Fruit fly (Drosophila melanogaster) whole organism, embryonic: Measurements from ENCODE around the gene Cdc7.

Source experiments
- Asciz ChIP-seq: fragments of 200-800 bp; sonication (Bioruptor generic); optimal IDR thresholded peaks from 2 replicates; lab custom pipeline; 2017; ENCODE audit warnings: missing biosample characterization, mild to moderate bottlenecking, missing genetic modification characterization, missing genetic modification reagents
- CG10209 ChIP-seq: fragments of 200-800 bp; sonication (Bioruptor generic); optimal IDR thresholded peaks from 3 replicates; lab custom pipeline; 2017; ENCODE audit warnings: missing biosample characterization, mild to moderate bottlenecking, missing genetic modification characterization, missing genetic modification reagents
- CG10366 ChIP-seq: fragments of 200-800 bp; sonication (Bioruptor generic); IDR thresholded peaks from 2 replicates; pipeline ENCODE4 v1.3.6; 2022; ENCODE audit warnings: missing biosample characterization, missing genetic modification characterization
- CG10979 ChIP-seq: fragments of 200-800 bp; sonication (Bioruptor generic); optimal IDR thresholded peaks from 2 replicates; lab custom pipeline; 2018; ENCODE audit warnings: missing biosample characterization, mild to moderate bottlenecking, missing genetic modification characterization, moderate library complexity
- CG12299 ChIP-seq: fragments of 200-800 bp; sonication (Bioruptor generic); optimal IDR thresholded peaks from 2 replicates; lab custom pipeline; 2018; ENCODE audit warnings: missing biosample characterization, mild to moderate bottlenecking, missing genetic modification characterization
- CG12942 ChIP-seq: fragments of 200-800 bp; sonication (Bioruptor generic); optimal IDR thresholded peaks from 3 replicates; lab custom pipeline; 2016; ENCODE audit warnings: missing biosample characterization, missing genetic modification characterization
- CG13296 ChIP-seq: fragments of 200-800 bp; sonication (Bioruptor generic); optimal IDR thresholded peaks from 3 replicates; lab custom pipeline; 2018; ENCODE audit warnings: missing biosample characterization, mild to moderate bottlenecking, missing genetic modification characterization
- CG16813 ChIP-seq: fragments of 200-800 bp; sonication (Bioruptor generic); IDR thresholded peaks from 3 replicates; pipeline ENCODE4 v1.3.6; 2022; ENCODE audit warnings: missing biosample characterization, missing genetic modification characterization; ENCODE audit not compliant: partially characterized antibody
- CG17361 ChIP-seq: fragments of 200-800 bp; sonication (Bioruptor generic); IDR thresholded peaks from 3 replicates; pipeline ENCODE4 v1.3.6; 2022; ENCODE audit warnings: missing biosample characterization, missing genetic modification characterization
- CG17829 ChIP-seq: fragments of 200-800 bp; optimal IDR thresholded peaks from 2 replicates; lab custom pipeline; 2019; ENCODE audit warnings: missing biosample characterization, mild to moderate bottlenecking, missing genetic modification characterization, moderate library complexity
- CG18599 ChIP-seq: fragments of 200-800 bp; sonication (Bioruptor generic); optimal IDR thresholded peaks from 3 replicates; lab custom pipeline; 2017; ENCODE audit warnings: missing biosample characterization, missing genetic modification characterization, mild to moderate bottlenecking, moderate library complexity, missing genetic modification reagents
- CG2120 ChIP-seq: fragments of 200-800 bp; sonication (Bioruptor generic); optimal IDR thresholded peaks from 3 replicates; lab custom pipeline; 2016; ENCODE audit warnings: missing biosample characterization, missing genetic modification characterization
- CG3847 ChIP-seq: fragments of 200-800 bp; sonication (Bioruptor generic); IDR thresholded peaks from 2 replicates; pipeline ENCODE4 v1.3.6; 2022; ENCODE audit warnings: missing biosample characterization, missing genetic modification characterization
- CG42726 ChIP-seq: fragments of 200-800 bp; sonication (Bioruptor generic); IDR thresholded peaks from 2 replicates; pipeline ENCODE4 v1.3.6; 2022; ENCODE audit warnings: missing biosample characterization, missing genetic modification characterization; ENCODE audit not compliant: partially characterized antibody
- CG4707 ChIP-seq: fragments of 200-800 bp; sonication (Bioruptor generic); optimal IDR thresholded peaks from 2 replicates; lab custom pipeline; 2018; ENCODE audit warnings: missing biosample characterization, mild to moderate bottlenecking, missing genetic modification characterization, moderate library complexity
- CG5180 ChIP-seq: fragments of 200-800 bp; sonication (Bioruptor generic); optimal IDR thresholded peaks from 3 replicates; lab custom pipeline; 2017; ENCODE audit warnings: missing biosample characterization, missing genetic modification characterization, mild to moderate bottlenecking, moderate library complexity, missing genetic modification reagents
- CG6654 ChIP-seq: fragments of 200-800 bp; sonication (Bioruptor generic); optimal IDR thresholded peaks from 2 replicates; lab custom pipeline; 2017; ENCODE audit warnings: missing biosample characterization, mild to moderate bottlenecking, missing genetic modification characterization
- CG6683 ChIP-seq: fragments of 200-800 bp; sonication (Bioruptor generic); optimal IDR thresholded peaks from 2 replicates; lab custom pipeline; 2017; ENCODE audit warnings: missing biosample characterization, mild to moderate bottlenecking, missing genetic modification characterization, missing genetic modification reagents
- CG6791 ChIP-seq: fragments of 200-800 bp; sonication (Bioruptor generic); IDR thresholded peaks from 3 replicates; pipeline ENCODE4 v1.3.6; 2022; ENCODE audit warnings: missing biosample characterization, missing genetic modification characterization; ENCODE audit not compliant: partially characterized antibody
- Chrac-16 ChIP-seq: fragments of 200-800 bp; sonication (Bioruptor generic); optimal IDR thresholded peaks from 3 replicates; lab custom pipeline; 2016; ENCODE audit warnings: missing biosample characterization, missing genetic modification characterization
- CrebB ChIP-seq: fragments of 200-800 bp; sonication (Bioruptor generic); optimal IDR thresholded peaks from 3 replicates; lab custom pipeline; 2018; ENCODE audit warnings: missing biosample characterization, mild to moderate bottlenecking, missing genetic modification characterization
- Doc3 ChIP-seq: fragments of 200-800 bp; sonication (Bioruptor generic); IDR thresholded peaks from 3 replicates; pipeline ENCODE4 v1.3.6; 2022; ENCODE audit warnings: missing biosample characterization, missing genetic modification characterization; ENCODE audit not compliant: partially characterized antibody
- Dref ChIP-seq: fragments of 200-800 bp; sonication (Bioruptor generic); IDR thresholded peaks from 2 replicates; pipeline ENCODE4 v1.3.6; 2022; ENCODE audit warnings: missing biosample characterization, missing genetic modification characterization
- ERR ChIP-seq: fragments of 200-800 bp; sonication (Bioruptor generic); optimal IDR thresholded peaks from 2 replicates; lab custom pipeline; 2016; ENCODE audit warnings: missing biosample characterization, missing genetic modification characterization
- Fer1 ChIP-seq: fragments of 200-800 bp; sonication (Bioruptor generic); optimal IDR thresholded peaks from 2 replicates; lab custom pipeline; 2017; ENCODE audit warnings: missing biosample characterization, mild to moderate bottlenecking, missing genetic modification characterization
- HLHmδ ChIP-seq: fragments of 200-800 bp; sonication (Bioruptor generic); optimal IDR thresholded peaks from 2 replicates; lab custom pipeline; 2018; ENCODE audit warnings: missing biosample characterization, mild to moderate bottlenecking, missing genetic modification characterization, moderate library complexity
- Nf-YB ChIP-seq: fragments of 200-800 bp; sonication (Bioruptor generic); optimal IDR thresholded peaks from 3 replicates; lab custom pipeline; 2019; ENCODE audit warnings: missing biosample characterization, mild to moderate bottlenecking, missing genetic modification characterization, moderate library complexity
- PHDP ChIP-seq: fragments of 200-800 bp; sonication (Bioruptor generic); optimal IDR thresholded peaks from 3 replicates; lab custom pipeline; 2018; ENCODE audit warnings: missing biosample characterization, mild to moderate bottlenecking, missing genetic modification characterization, moderate library complexity
- Ptx1 ChIP-seq: fragments of 200-800 bp; sonication (Bioruptor generic); IDR thresholded peaks from 2 replicates; pipeline ENCODE4 v1.3.6; 2022; ENCODE audit warnings: missing biosample characterization, missing genetic modification characterization
- Sin3A ChIP-seq: fragments of >200 bp; optimal IDR thresholded peaks from 2 replicates; lab custom pipeline; 2018
- Taf1 ChIP-seq: fragments of 200-800 bp; sonication (Bioruptor generic); IDR thresholded peaks from 2 replicates; pipeline ENCODE4 v1.3.6; 2022; ENCODE audit warnings: missing biosample characterization, missing genetic modification characterization
- Tbp ChIP-seq: fragments of >200 bp; optimal IDR thresholded peaks from 2 replicates; lab custom pipeline; 2018; ENCODE audit warnings: missing biosample characterization, missing genetic modification characterization
- az2 ChIP-seq: fragments of 200-800 bp; sonication (Bioruptor generic); optimal IDR thresholded peaks from 3 replicates; lab custom pipeline; 2016; ENCODE audit warnings: missing biosample characterization, missing genetic modification characterization
- crol ChIP-seq: fragments of 200-800 bp; sonication (Bioruptor generic); IDR thresholded peaks from 2 replicates; pipeline ENCODE4 v1.3.6; 2022; ENCODE audit warnings: missing biosample characterization, missing genetic modification characterization
- dati ChIP-seq: fragments of 200-800 bp; sonication (Bioruptor generic); IDR thresholded peaks from 2 replicates; pipeline ENCODE4 v1.3.6; 2022; ENCODE audit warnings: missing biosample characterization, missing genetic modification characterization
- disco-r ChIP-seq: fragments of 200-800 bp; sonication (Bioruptor generic); optimal IDR thresholded peaks from 2 replicates; lab custom pipeline; 2016; ENCODE audit warnings: missing biosample characterization, missing genetic modification characterization
- dm ChIP-seq: fragments of 200-800 bp; sonication (Bioruptor generic); optimal IDR thresholded peaks from 3 replicates; lab custom pipeline; 2016; ENCODE audit warnings: missing biosample characterization, missing genetic modification characterization
- ewg ChIP-seq: fragments of 200-800 bp; sonication (Bioruptor generic); optimal IDR thresholded peaks from 3 replicates; lab custom pipeline; 2017; ENCODE audit warnings: mild to moderate bottlenecking, missing biosample characterization, missing genetic modification reagents, missing genetic modification characterization
- gcm2 ChIP-seq: fragments of 200-800 bp; sonication (Bioruptor generic); optimal IDR thresholded peaks from 2 replicates; lab custom pipeline; 2016; ENCODE audit warnings: missing biosample characterization, missing genetic modification characterization
- insv ChIP-seq, 2 experiments: fragments of 200-800 bp; sonication (Bioruptor generic); optimal IDR thresholded peaks; 3 replicates each; lab custom pipeline; 2016 to 2018; ENCODE audit warnings: missing biosample characterization in 2 of 2, missing genetic modification characterization in 2 of 2
- ken ChIP-seq: fragments of 200-800 bp; sonication (Bioruptor generic); IDR thresholded peaks from 3 replicates; pipeline ENCODE4 v1.3.6; 2022; ENCODE audit warnings: missing biosample characterization, missing genetic modification characterization
- psq ChIP-seq: fragments of 200-800 bp; sonication (Bioruptor generic); optimal IDR thresholded peaks from 2 replicates; lab custom pipeline; 2017; ENCODE audit warnings: missing biosample characterization, missing genetic modification characterization
- repo ChIP-seq: fragments of 200-800 bp; sonication (Bioruptor generic); optimal IDR thresholded peaks from 2 replicates; lab custom pipeline; 2016; ENCODE audit warnings: missing biosample characterization, missing genetic modification characterization
- row ChIP-seq: fragments of 200-800 bp; sonication (Bioruptor generic); IDR thresholded peaks from 3 replicates; pipeline ENCODE4 v1.3.6; 2022; ENCODE audit warnings: missing biosample characterization, missing genetic modification characterization
- run ChIP-seq: fragments of 200-800 bp; sonication (Bioruptor generic); optimal IDR thresholded peaks from 3 replicates; lab custom pipeline; 2018; ENCODE audit warnings: missing biosample characterization, mild to moderate bottlenecking, missing genetic modification characterization
- tap ChIP-seq: fragments of 200-800 bp; optimal IDR thresholded peaks from 3 replicates; lab custom pipeline; 2019; ENCODE audit warnings: missing biosample characterization, mild to moderate bottlenecking, missing genetic modification characterization, moderate library complexity
- toy ChIP-seq: fragments of 200-800 bp; sonication (Bioruptor generic); IDR thresholded peaks from 2 replicates; pipeline ENCODE4 v1.3.6; 2022; ENCODE audit warnings: missing biosample characterization, missing genetic modification characterization
- unc-4 ChIP-seq: fragments of 200-800 bp; sonication (Bioruptor generic); IDR thresholded peaks from 2 replicates; pipeline ENCODE4 v1.3.6; 2022; ENCODE audit warnings: missing biosample characterization, missing genetic modification characterization; ENCODE audit not compliant: partially characterized antibody
- zf30C ChIP-seq: fragments of 200-800 bp; sonication (Bioruptor generic); optimal IDR thresholded peaks from 3 replicates; lab custom pipeline; 2018; ENCODE audit warnings: missing biosample characterization, mild to moderate bottlenecking, missing genetic modification characterization
- zfh2 ChIP-seq: fragments of 200-800 bp; sonication (Bioruptor generic); optimal IDR thresholded peaks from 2 replicates; lab custom pipeline; 2016; ENCODE audit warnings: missing biosample characterization, missing genetic modification characterization

Cdc7 gene

dm6 chrX:6656023-6656594 is 1.8 kb downstream of the Cdc7 start (continued):
- TF ChIP-seq CG3847 (peak; percentile 74), unc-4 (no peak), Dref (GFP tag; lab: Robert Waterston, UW) (0 out of 2 replicates have a peak, but pooled peaks have one; percentile 18), dati (GFP tag; lab: Robert Waterston, UW) (no peak), CG17829 (tag; lab: Kevin White, UChicago) (peak; percentile 85), Doc3 (no peak), psq (GFP tag; lab: Kevin White, UChicago) (peak; percentile 30), zf30C (GFP tag; lab: Kevin White, UChicago) (peak; percentile 84), CG10979 (tag; lab: Kevin White, UChicago) (peak; percentile 82), Tbp (GFP tag; lab: Kevin White, UChicago) (no peak), CG6654 (peak; percentile 59), CG18599 (peak; percentile 90), gcm2 (GFP tag; lab: Kevin White, UChicago) (peak; percentile 70), PHDP (tag; lab: Kevin White, UChicago) (peak; percentile 86), dm (GFP tag; lab: Kevin White, UChicago) (peak; percentile 71), crol (GFP tag; lab: Robert Waterston, UW) (no peak), ewg (peak; percentile 82), ken (peak; percentile 57; the same call in 1 of the 3 replicates), Taf1 (GFP tag; lab: Robert Waterston, UW) (peak; percentile 63), Asciz (peak; percentile 71), repo (GFP tag; lab: Kevin White, UChicago) (peak; percentile 63), Ptx1 (GFP tag; lab: Robert Waterston, UW) (peak; percentile 86), CG12299 (peak; percentile 77), CG10209 (GFP tag; lab: Kevin White, UChicago) (peak; percentile 85), HLHmδ (GFP tag; lab: Kevin White, UChicago) (no peak), ERR (GFP tag; lab: Kevin White, UChicago) (peak; percentile 69), tap (tag; lab: Kevin White, UChicago) (peak; percentile 81), az2 (GFP tag; lab: Kevin White, UChicago) (peak; percentile 81), Fer1 (GFP tag; lab: Kevin White, UChicago) (peak; percentile 88), Sin3A (no peak), CG42726 (GFP tag; lab: Robert Waterston, UW) (no peak), insv (GFP tag; optimal IDR thresholded peaks at IDR 0.05; lab: Kevin White, UChicago) (peak in 1 of 2 experiments; percentile 29), zfh2 (peak; percentile 77), CG6683 (GFP tag; lab: Kevin White, UChicago) (peak; percentile 69), CG5180 (GFP tag; lab: Kevin White, UChicago) (peak; percentile 73), CG17361 (GFP tag; lab: Robert Waterston, UW) (peak; percentile 93), CG12942 (GFP tag; lab: Kevin White, UChicago) (peak; percentile 74), CG16813 (GFP tag; lab: Robert Waterston, UW) (no peak), Chrac-16 (GFP tag; lab: Kevin White, UChicago) (peak; percentile 81), CG13296 (GFP tag; lab: Kevin White, UChicago) (peak; percentile 80), toy (GFP tag; lab: Robert Waterston, UW) (0 out of 2 replicates have a peak, but pooled peaks have one; percentile 29), disco-r (peak; percentile 65), CrebB (tag; lab: Kevin White, UChicago) (peak; percentile 45), CG10366 (GFP tag; lab: Robert Waterston, UW) (peak; percentile 78), CG2120 (GFP tag; lab: Kevin White, UChicago) (peak; percentile 92), row (peak; percentile 87), CG6791 (GFP tag; lab: Robert Waterston, UW) (no peak), run (peak; percentile 45), CG4707 (GFP tag; lab: Kevin White, UChicago) (peak; percentile 45), Nf-YB (peak; percentile 71)
